Worm (Caenorhabditis elegans) whole organism, L3 larva: Measurements from ENCODE around the gene F21A3.11.

Source experiments
- R02D3.7 ChIP-seq: fragments of 150-350 bp; optimal IDR thresholded peaks from 2 replicates; lab custom pipeline; 2014; ENCODE audit warnings: missing biosample characterization, missing genetic modification characterization
- aly-2 ChIP-seq: fragments of 150-350 bp; optimal IDR thresholded peaks from 2 replicates; lab custom pipeline; 2014; ENCODE audit warnings: missing biosample characterization, missing genetic modification characterization
- ceh-16 ChIP-seq: sonication (generic microtip); optimal IDR thresholded peaks from 2 replicates; lab custom pipeline; 2017; ENCODE audit warnings: missing biosample characterization, missing genetic modification characterization
- ceh-28 ChIP-seq: fragments of 150-350 bp; optimal IDR thresholded peaks from 2 replicates; lab custom pipeline; 2014; ENCODE audit warnings: missing biosample characterization, missing genetic modification reagents, missing genetic modification characterization
- ceh-82 ChIP-seq: fragments of 150-350 bp; optimal IDR thresholded peaks from 2 replicates; lab custom pipeline; 2014; ENCODE audit warnings: missing biosample characterization, missing genetic modification characterization
- daf-12 ChIP-seq: fragments of 150-350 bp; optimal IDR thresholded peaks from 2 replicates; lab custom pipeline; 2014; ENCODE audit warnings: missing biosample characterization, missing genetic modification reagents, missing genetic modification characterization
- egl-27 ChIP-seq: sonication (generic microtip); optimal IDR thresholded peaks from 4 replicates; lab custom pipeline; 2017; ENCODE audit warnings: missing biosample characterization, missing genetic modification reagents, missing genetic modification characterization
- elt-1 ChIP-seq: fragments of 150-350 bp; optimal IDR thresholded peaks from 2 replicates; lab custom pipeline; 2014; ENCODE audit warnings: missing biosample characterization, missing genetic modification characterization
- elt-2 ChIP-seq: sonication (generic microtip); optimal IDR thresholded peaks from 2 replicates; lab custom pipeline; 2016; ENCODE audit warnings: missing genetic modification reagents, mild to moderate bottlenecking, missing genetic modification characterization, missing compliant biosample characterization
- elt-3 ChIP-seq, 3 experiments: fragments of 150-350 bp in 1 of 3; sonication (generic microtip) in 2 of 3; optimal IDR thresholded peaks; 2 replicates in 2 of 3; 4 replicates in 1 of 3; lab custom pipeline; 2014 to 2017; ENCODE audit warnings: missing biosample characterization in 3 of 3, missing genetic modification characterization in 3 of 3
- fkh-10 ChIP-seq: sonication (generic microtip); optimal IDR thresholded peaks from 2 replicates; lab custom pipeline; 2017; ENCODE audit warnings: missing biosample characterization, missing genetic modification reagents, missing genetic modification characterization
- fkh-2 ChIP-seq: fragments of 150-350 bp; optimal IDR thresholded peaks from 2 replicates; lab custom pipeline; 2014; ENCODE audit warnings: missing biosample characterization, missing genetic modification reagents, missing genetic modification characterization
- fos-1 ChIP-seq: fragments of 150-350 bp; optimal IDR thresholded peaks from 2 replicates; lab custom pipeline; 2014; ENCODE audit warnings: missing biosample characterization, missing genetic modification characterization
- hmg-11 ChIP-seq: sonication (generic microtip); optimal IDR thresholded peaks from 2 replicates; lab custom pipeline; 2016; ENCODE audit warnings: missing genetic modification characterization, missing compliant biosample characterization
- jun-1 ChIP-seq: fragments of 150-350 bp; optimal IDR thresholded peaks from 2 replicates; lab custom pipeline; 2014; ENCODE audit warnings: missing biosample characterization, missing genetic modification reagents, missing genetic modification characterization
- lin-15B ChIP-seq: fragments of 150-350 bp; optimal IDR thresholded peaks from 2 replicates; lab custom pipeline; 2014; ENCODE audit warnings: missing biosample characterization, missing genetic modification characterization
- lin-39 ChIP-seq: fragments of 150-350 bp; optimal IDR thresholded peaks from 2 replicates; lab custom pipeline; 2018; ENCODE audit warnings: missing biosample characterization, missing genetic modification reagents, missing genetic modification characterization
- lsy-12 ChIP-seq: sonication (generic microtip); optimal IDR thresholded peaks from 2 replicates; lab custom pipeline; 2016; ENCODE audit warnings: mild to moderate bottlenecking, missing genetic modification characterization, missing compliant biosample characterization
- mdl-1 ChIP-seq: fragments of 150-350 bp; optimal IDR thresholded peaks from 2 replicates; lab custom pipeline; 2014; ENCODE audit warnings: missing biosample characterization, missing genetic modification characterization
- nfya-1 ChIP-seq: sonication (generic microtip); optimal IDR thresholded peaks from 2 replicates; lab custom pipeline; 2017; ENCODE audit warnings: missing genetic modification characterization, mild to moderate bottlenecking, missing compliant biosample characterization, antibody characterized with exemption, moderate library complexity; ENCODE audit not compliant: insufficient read depth
- nhr-11 ChIP-seq: fragments of 150-350 bp; optimal IDR thresholded peaks from 2 replicates; lab custom pipeline; 2014; ENCODE audit warnings: missing biosample characterization, missing genetic modification characterization
- nhr-12 ChIP-seq: fragments of 150-350 bp; optimal IDR thresholded peaks from 2 replicates; lab custom pipeline; 2014; ENCODE audit warnings: missing biosample characterization, missing genetic modification characterization
- nhr-23 ChIP-seq: fragments of 150-350 bp; optimal IDR thresholded peaks from 2 replicates; lab custom pipeline; 2014; ENCODE audit warnings: missing biosample characterization, missing genetic modification reagents, missing genetic modification characterization
- nhr-28 ChIP-seq: fragments of 150-350 bp; optimal IDR thresholded peaks from 2 replicates; lab custom pipeline; 2014; ENCODE audit warnings: missing biosample characterization, missing genetic modification characterization
- nhr-43 ChIP-seq: sonication (generic microtip); optimal IDR thresholded peaks from 2 replicates; lab custom pipeline; 2016; ENCODE audit warnings: mild to moderate bottlenecking, missing genetic modification characterization, missing compliant biosample characterization; ENCODE audit not compliant: poor library complexity, severe bottlenecking
- nhr-76 ChIP-seq: fragments of 150-350 bp; sonication (generic microtip); optimal IDR thresholded peaks from 5 replicates; lab custom pipeline; 2014; ENCODE audit warnings: missing biosample characterization, missing genetic modification characterization
- pha-4 ChIP-seq: fragments of 150-350 bp; optimal IDR thresholded peaks from 2 replicates; lab custom pipeline; 2014; ENCODE audit warnings: missing biosample characterization, missing genetic modification reagents, missing genetic modification characterization
- pqm-1 ChIP-seq: fragments of 150-350 bp; optimal IDR thresholded peaks from 2 replicates; lab custom pipeline; 2017; ENCODE audit warnings: missing biosample characterization, missing genetic modification characterization, inconsistent platforms
- skn-1 ChIP-seq: fragments of 150-350 bp; optimal IDR thresholded peaks from 2 replicates; lab custom pipeline; 2014; ENCODE audit warnings: missing biosample characterization, missing genetic modification characterization
- unc-39 ChIP-seq: sonication (generic microtip); optimal IDR thresholded peaks from 4 replicates; lab custom pipeline; 2017; ENCODE audit warnings: missing biosample characterization, missing genetic modification characterization
- unc-62 ChIP-seq: fragments of 150-350 bp; sonication (generic microtip); optimal IDR thresholded peaks from 4 replicates; lab custom pipeline; 2014; ENCODE audit warnings: missing biosample characterization, missing genetic modification reagents, missing genetic modification characterization
- ztf-11 ChIP-seq: fragments of 150-350 bp; optimal IDR thresholded peaks from 2 replicates; lab custom pipeline; 2014; ENCODE audit warnings: missing biosample characterization, missing genetic modification characterization
- ztf-4 ChIP-seq: fragments of 150-350 bp; optimal IDR thresholded peaks from 2 replicates; lab custom pipeline; 2014; ENCODE audit warnings: missing biosample characterization, missing genetic modification characterization

Gene F21A3.11

DNA sequence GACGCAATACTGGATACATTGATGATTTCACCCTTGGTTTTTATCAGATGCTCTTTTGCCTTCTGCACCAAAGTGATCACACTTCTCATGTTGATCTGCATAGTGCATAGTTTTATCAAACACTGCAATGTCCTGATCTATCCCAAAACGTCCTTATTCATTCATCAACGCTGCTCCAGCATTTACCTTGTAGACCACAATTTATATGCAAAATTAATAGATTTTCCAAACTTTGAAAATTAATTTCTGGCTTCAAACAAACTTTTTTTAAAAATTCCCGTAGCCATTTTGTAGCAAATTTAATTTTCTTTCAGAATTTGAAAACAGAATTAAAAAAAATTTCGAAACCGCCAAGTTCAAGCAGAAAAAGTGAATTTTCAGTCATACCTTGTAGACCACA is 48.5 kb downstream of the F21A3.11 start, which contains the start of gene C06B8.3:
TSS of gene C06B8.3 (minus strand) at position 101 of the 400 bp plus-strand sequence.
- no peak for TF ChIP-seq ztf-11
- no peak for TF ChIP-seq fos-1
- TF ChIP-seq, all 47 proteins: peak for 0

DNA sequence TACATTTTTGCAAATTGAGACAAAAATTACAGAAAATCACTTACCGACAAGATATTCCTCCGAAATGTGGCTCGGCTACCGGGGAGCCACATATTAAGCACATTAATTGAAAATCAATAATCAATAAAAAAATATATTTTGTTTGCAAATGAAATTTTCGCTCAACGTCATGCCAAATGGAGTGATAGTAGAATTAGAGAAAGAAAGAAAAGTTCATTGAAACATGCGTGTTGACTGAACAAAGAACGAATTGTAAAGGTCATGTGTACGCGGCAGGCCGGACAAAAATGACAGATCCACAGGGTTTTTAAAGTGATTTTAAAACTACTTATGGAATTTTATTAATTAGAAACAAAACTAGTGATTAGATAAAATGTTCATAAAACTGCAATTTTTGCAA is 49.4 kb downstream of the F21A3.11 start:
- TF ChIP-seq daf-12 (tag; lab: Kevin White, UChicago) = no peak
- TF ChIP-seq ceh-16 (tag; lab: Kevin White, UChicago) = no peak
- TF ChIP-seq elt-2 = peak; percentile 25
- no peak for TF ChIP-seq ztf-11
- TF ChIP-seq jun-1 = peak; percentile 25
- TF ChIP-seq unc-62 (GFP tag; lab: Kevin White, UChicago) = no peak
- no peak for TF ChIP-seq aly-2 (tag; lab: Kevin White, UChicago)
- TF ChIP-seq egl-27 (tag; lab: Kevin White, UChicago) = no peak
- no peak for TF ChIP-seq nhr-11 (tag; lab: Kevin White, UChicago)
- no peak for TF ChIP-seq fos-1
- TF ChIP-seq fkh-2 = no peak
- TF ChIP-seq pqm-1 (tag; lab: Kevin White, UChicago) = peak; percentile 30
- TF ChIP-seq nhr-76 (tag; lab: Kevin White, UChicago) = no peak
- no peak for TF ChIP-seq nhr-23 (tag; lab: Kevin White, UChicago)
- TF ChIP-seq R02D3.7 (tag; lab: Kevin White, UChicago) = no peak
- no peak for TF ChIP-seq lin-15B (tag; lab: Kevin White, UChicago)
- TF ChIP-seq nhr-12 = no peak
- no peak for TF ChIP-seq fkh-10 (GFP tag; lab: Kevin White, UChicago)
- TF ChIP-seq lsy-12 = no peak
- no peak for TF ChIP-seq skn-1 (tag; lab: Kevin White, UChicago)
- no peak for TF ChIP-seq lin-39 (tag; lab: Kevin White, UChicago)
- no peak for TF ChIP-seq ztf-4
- no peak for TF ChIP-seq nhr-43 (tag; lab: Kevin White, UChicago)
- TF ChIP-seq mdl-1 (tag; lab: Kevin White, UChicago) = no peak
- TF ChIP-seq unc-39 = no peak
- TF ChIP-seq nfya-1 (tag; lab: Kevin White, UChicago) = no peak
- TF ChIP-seq hmg-11 (tag; lab: Kevin White, UChicago) = no peak
- peak; percentile 72 for TF ChIP-seq pha-4 (tag; lab: Kevin White, UChicago)
- no peak for TF ChIP-seq nhr-28 (tag; lab: Kevin White, UChicago)
- TF ChIP-seq ceh-82 = no peak
- peak; percentile 58 for TF ChIP-seq ceh-28 (tag; lab: Kevin White, UChicago)
- no peak for TF ChIP-seq elt-3 (tag; optimal IDR thresholded peaks at IDR 0.05; lab: Kevin White, UChicago)

DNA sequence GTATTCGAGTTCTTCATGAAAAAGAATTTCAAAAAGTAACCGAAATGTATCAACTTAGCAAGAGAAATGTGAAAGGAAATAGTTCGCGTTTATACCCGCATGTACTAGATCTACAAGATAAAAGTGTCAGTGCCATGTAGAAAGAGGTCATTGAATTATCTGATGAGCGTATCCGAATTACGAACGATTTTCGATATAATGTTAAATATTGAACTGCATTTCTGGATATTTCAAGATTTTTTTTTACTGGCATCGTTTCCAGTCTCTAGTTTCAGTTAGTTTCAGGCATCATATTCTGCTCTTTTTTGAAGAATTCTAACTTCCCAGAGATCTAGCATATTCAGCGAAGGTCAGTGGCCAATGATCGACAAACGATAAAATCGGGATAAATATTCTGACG is 51.6 kb downstream of the F21A3.11 start, which contains the start of gene nhr-150:
TSS of gene nhr-150 (minus strand) at position 92 of the 400 bp plus-strand sequence.
- TF ChIP-seq ceh-82 (no peak), elt-1 (tag; lab: Kevin White, UChicago) (peak; percentile 34)
